Fruit fly (Drosophila melanogaster) ovary, adult (tissue): ENCODE measurements around the gene CG13671.

Source experiments
- CG17801 ChIP-seq: fragments of 200-800 bp; optimal IDR thresholded peaks from 2 replicates; lab custom pipeline; 2019; ENCODE audit warnings: missing biosample characterization, mild to moderate bottlenecking, missing genetic modification characterization, moderate library complexity; ENCODE audit not compliant: partially characterized antibody

CG13671 gene

dm6 chr3L:8314788-8315140 lies 14.9 kb downstream of the CG13671 start:
- TF ChIP-seq CG17801 (GFP tag; lab: Kevin White, UChicago): no peak

dm6 chr3L:8315141-8315816 lies 15.4 kb downstream of the CG13671 start, which contains the start of gene Cpsf6:
Gene Cpsf6, minus strand, starts transcription at chr3L:8315502.
- TF ChIP-seq CG17801 (GFP tag; lab: Kevin White, UChicago): peak; percentile 3

- TF ChIP-seq CG17801 (GFP tag; lab: Kevin White, UChicago): no peak
Observed at dm6 chr3L:8318916-8319506, 19.1 kb downstream of the CG13671 start, which contains the start of gene CG43059. Gene CG43059, minus strand, starts transcription at chr3L:8318966.

- TF ChIP-seq CG17801 (GFP tag; lab: Kevin White, UChicago): no peak
Observed at dm6 chr3L:8320105-8320813, 20.4 kb downstream of the CG13671 start, which contains the start of gene CG13670. Gene CG13670, plus strand, starts transcription at chr3L:8320763.

dm6 chr3L:8323817-8324216 lies 24.0 kb downstream of the CG13671 start:
- no peak for TF ChIP-seq CG17801 (GFP tag; lab: Kevin White, UChicago)

- no peak for TF ChIP-seq CG17801 (GFP tag; lab: Kevin White, UChicago)
Observed at dm6 chr3L:8325559-8325958, 25.7 kb downstream of the CG13671 start, which contains the start of gene CG34461. Gene CG34461, plus strand, starts transcription at chr3L:8325859.

dm6 chr3L:8328283-8328682 lies 28.4 kb downstream of the CG13671 start, which contains the start of gene CG34462:
Gene CG34462, plus strand, starts transcription at chr3L:8328583.
- no peak for TF ChIP-seq CG17801 (GFP tag; lab: Kevin White, UChicago)

dm6 chr3L:8329005-8329404 lies 29.1 kb downstream of the CG13671 start:
- no peak for TF ChIP-seq CG17801 (GFP tag; lab: Kevin White, UChicago)

dm6 chr3L:8331414-8331813 lies 31.6 kb downstream of the CG13671 start:
- TF ChIP-seq CG17801 (GFP tag; lab: Kevin White, UChicago): no peak

- TF ChIP-seq CG17801 (GFP tag; lab: Kevin White, UChicago): no peak
Observed at dm6 chr3L:8333574-8333973, 33.7 kb downstream of the CG13671 start.

dm6 chr3L:8334338-8334737 lies 34.5 kb downstream of the CG13671 start:
- TF ChIP-seq CG17801 (GFP tag; lab: Kevin White, UChicago): no peak

dm6 chr3L:8336372-8336771 lies 36.5 kb downstream of the CG13671 start, which contains the start of gene Cpr66Cb:
Gene Cpr66Cb, plus strand, starts transcription at chr3L:8336672.
- TF ChIP-seq CG17801 (GFP tag; lab: Kevin White, UChicago): no peak

- TF ChIP-seq CG17801 (GFP tag; lab: Kevin White, UChicago): peak; percentile 56
Observed at dm6 chr3L:8338921-8339320, 39.1 kb downstream of the CG13671 start, which contains the start of gene Pex2. Gene Pex2, plus strand, starts transcription at chr3L:8339051.

- peak; percentile 52 for TF ChIP-seq CG17801 (GFP tag; lab: Kevin White, UChicago)
Observed at dm6 chr3L:8340264-8341095, 40.6 kb downstream of the CG13671 start, which contains the start of the genes Prim1 and CG7083. Gene Prim1, plus strand, starts transcription at chr3L:8340314. Gene CG7083, plus strand, starts transcription at chr3L:8340785.
